Fruit fly (Drosophila melanogaster): ENCODE results near the gene CG42675.

CG42675 gene

dm6 chr3R:5789025-5789953, 24.1 kb upstream of the CG42675 start, which contains the start of the genes Hat1 and Rpn5 (continued):
- TF ChIP-seq fd3F (GFP tag; optimal IDR thresholded peaks at IDR 0.05) (peak; percentile 49), CG3065 (GFP tag; optimal IDR thresholded peaks at IDR 0.05) (peak; percentile 51), ind (GFP tag; optimal IDR thresholded peaks at IDR 0.05) (peak; percentile 90), run (tag; optimal IDR thresholded peaks at IDR 0.05) (no peak), Lhr (GFP tag; optimal IDR thresholded peaks at IDR 0.05) (peak; percentile 72), bigmax (GFP tag; optimal IDR thresholded peaks at IDR 0.05) (no peak), sens-2 (GFP tag; IDR thresholded peaks at IDR 0.05) (no peak), CG13123 (GFP tag; optimal IDR thresholded peaks at IDR 0.05) (peak; percentile 68), CG17359 (tag; optimal IDR thresholded peaks at IDR 0.05) (peak; percentile 59), gfzf (GFP tag; optimal IDR thresholded peaks at IDR 0.05) (peak; percentile 38), Gsc (GFP tag; IDR thresholded peaks at IDR 0.05) (0 out of 2 replicates have a peak, but pooled peaks have one; percentile 7), fd102C (GFP tag; optimal IDR thresholded peaks at IDR 0.05) (no peak), seq (GFP tag; IDR thresholded peaks at IDR 0.05) (peak; percentile 44; the same call in 1 of the 2 replicates), chif (GFP tag; optimal IDR thresholded peaks at IDR 0.05) (peak; percentile 89 to 90), phol (tag; optimal IDR thresholded peaks at IDR 0.05) (peak; percentile 84), CG2678 (tag; optimal IDR thresholded peaks at IDR 0.05) (peak; percentile 80), NFAT (GFP tag; IDR thresholded peaks at IDR 0.05) (peak; percentile 59; the same call in 1 of the 2 replicates), dysf (GFP tag; IDR thresholded peaks at IDR 0.05) (peak; percentile 72; the same call in 2 of the 3 replicates), Sin3A (optimal IDR thresholded peaks at IDR 0.05) (peak; percentile 62), CG10209 (GFP tag; optimal IDR thresholded peaks at IDR 0.05) (peak; percentile 77), Bteb2 (GFP tag; optimal IDR thresholded peaks at IDR 0.05) (peak; percentile 84), stwl (tag; optimal IDR thresholded peaks at IDR 0.05) (peak; percentile 82), lola (GFP tag; optimal IDR thresholded peaks at IDR 0.05) (peak in 1 of 3 experiments; percentile 81), CG11456 (GFP tag; IDR thresholded peaks at IDR 0.05) (peak; percentile 63; the same call in 2 of the 3 replicates), Dp (GFP tag; optimal IDR thresholded peaks at IDR 0.05) (peak; percentile 47), CG18599 (GFP tag; optimal IDR thresholded peaks at IDR 0.05) (peak; percentile 82), vvl (GFP tag; IDR thresholded peaks at IDR 0.05) (peak; percentile 59; the same call in 1 of the 2 replicates), cad (GFP tag; optimal IDR thresholded peaks at IDR 0.05) (no peak), her (GFP tag; optimal IDR thresholded peaks at IDR 0.05) (peak; percentile 78), nau (GFP tag; optimal IDR thresholded peaks at IDR 0.05) (no peak), CG6254 (GFP tag; optimal IDR thresholded peaks at IDR 0.05) (no peak), otp (GFP tag; IDR thresholded peaks at IDR 0.05) (0 out of 3 replicates have a peak, but pooled peaks have one; percentile 9), bcd (GFP tag; optimal IDR thresholded peaks at IDR 0.05) (peak; percentile 82), ase (GFP tag; IDR thresholded peaks at IDR 0.05) (peak; percentile 51; the same call in 1 of the 3 replicates), CG15011 (GFP tag; optimal IDR thresholded peaks at IDR 0.05) (peak; percentile 58), CG11504 (tag; optimal IDR thresholded peaks at IDR 0.05) (peak; percentile 78), bsh (GFP tag; optimal IDR thresholded peaks at IDR 0.05) (peak; percentile 11 to 60), Poxn (GFP tag; IDR thresholded peaks at IDR 0.05) (0 out of 2 replicates have a peak, but pooled peaks have one; percentile 31), CG15514 (GFP tag; optimal IDR thresholded peaks at IDR 0.05) (peak; percentile 56), CG14050 (GFP tag; IDR thresholded peaks at IDR 0.05) (no peak; the same call in 2 of the 3 replicates), odd (GFP tag; optimal IDR thresholded peaks at IDR 0.05) (peak; percentile 44), HLH4C (GFP tag; IDR thresholded peaks at IDR 0.05; ENCODE audit: partially characterized antibody) (peak; percentile 64), ranshi (GFP tag; IDR thresholded peaks at IDR 0.05) (peak; percentile 28; the same call in 1 of the 2 replicates), grn (GFP tag; optimal IDR thresholded peaks at IDR 0.05) (peak; percentile 70), sisA (GFP tag; IDR thresholded peaks at IDR 0.05) (peak; percentile 78), CG31365 (tag; optimal IDR thresholded peaks at IDR 0.05) (no peak), Antp (GFP tag; optimal IDR thresholded peaks at IDR 0.05) (peak; percentile 91)
